Worm (Caenorhabditis elegans) whole organism, midembryonic: ENCODE data around the gene meg-3.

Experiments used
- T22C8.4 ChIP-seq: fragments of 200-800 bp; sonication (Bioruptor generic); IDR thresholded peaks from 2 replicates; pipeline ENCODE4 v1.3.6; 2022; ENCODE audit warnings: missing genetic modification characterization, missing compliant biosample characterization
- cog-1 ChIP-seq: sonication (generic microtip); optimal IDR thresholded peaks from 2 replicates; lab custom pipeline; 2016; ENCODE audit warnings: missing genetic modification characterization, missing compliant biosample characterization
- flt-1 ChIP-seq: fragments of 200-800 bp; sonication (Bioruptor generic); IDR thresholded peaks from 2 replicates; pipeline ENCODE4 v1.3.6; 2022; ENCODE audit warnings: missing genetic modification characterization, missing compliant biosample characterization
- klf-2 ChIP-seq: fragments of 200-800 bp; sonication (Bioruptor generic); conservative IDR thresholded peaks from 2 replicates; pipeline ENCODE4 v1.3.6; 2022; ENCODE audit warnings: missing genetic modification reagents, missing genetic modification characterization, missing compliant biosample characterization
- med-1 ChIP-seq: sonication (generic microtip); optimal IDR thresholded peaks from 2 replicates; lab custom pipeline; 2017; ENCODE audit warnings: missing genetic modification characterization, mild to moderate bottlenecking, missing compliant biosample characterization, antibody characterized with exemption, missing genetic modification reagents; ENCODE audit not compliant: insufficient read depth
- ref-1 ChIP-seq: fragments of 200-800 bp; sonication (Bioruptor generic); conservative IDR thresholded peaks from 2 replicates; pipeline ENCODE4 v1.3.6; 2022; ENCODE audit warnings: missing genetic modification reagents, missing genetic modification characterization, missing compliant biosample characterization
- tab-1 ChIP-seq: fragments of 200-800 bp; sonication (Bioruptor generic); IDR thresholded peaks from 2 replicates; pipeline ENCODE4 v1.3.6; 2022; ENCODE audit warnings: missing genetic modification characterization, missing compliant biosample characterization
- ztf-23 ChIP-seq: fragments of 200-800 bp; sonication (Bioruptor generic); IDR thresholded peaks from 2 replicates; pipeline ENCODE4 v1.3.6; 2022; ENCODE audit warnings: missing genetic modification reagents, missing genetic modification characterization, missing compliant biosample characterization
- ztf-29 ChIP-seq: fragments of 200-800 bp; sonication (Bioruptor generic); IDR thresholded peaks from 2 replicates; pipeline ENCODE4 v1.3.6; 2022; ENCODE audit warnings: missing genetic modification reagents, missing genetic modification characterization, missing compliant biosample characterization

ce11 chrX:2021558-2021957, 32.2 kb upstream of the meg-3 start:
- no peak for TF ChIP-seq ref-1 (GFP tag; lab: Robert Waterston, UW)
- TF ChIP-seq ztf-29 (GFP tag; lab: Robert Waterston, UW), result no peak
- no peak for TF ChIP-seq cog-1 (tag; lab: Kevin White, UChicago)
- no peak for TF ChIP-seq med-1 (GFP tag; lab: Kevin White, UChicago)
- TF ChIP-seq tab-1 (GFP tag; lab: Robert Waterston, UW), result no peak
- TF ChIP-seq flt-1 (GFP tag; lab: Robert Waterston, UW), result no peak
- TF ChIP-seq ztf-23 (GFP tag; lab: Robert Waterston, UW), result no peak
- no peak for TF ChIP-seq T22C8.4 (GFP tag; lab: Robert Waterston, UW)
- TF ChIP-seq klf-2 (GFP tag; lab: Robert Waterston, UW), result no peak
